Worm (Caenorhabditis elegans) whole organism, L4/young adult: Measurements from ENCODE around the gene srx-113.

Experiments used
- W03F9.2 ChIP-seq: fragments of 150-350 bp; optimal IDR thresholded peaks from 2 replicates; lab custom pipeline; 2014; ENCODE audit warnings: missing biosample characterization, missing genetic modification characterization
- dao-5 ChIP-seq: sonication (generic microtip); optimal IDR thresholded peaks from 2 replicates; lab custom pipeline; 2016; ENCODE audit warnings: missing genotype, missing genetic modification characterization, moderate library complexity, missing compliant biosample characterization
- him-1 ChIP-seq: sonication (generic microtip); optimal IDR thresholded peaks from 2 replicates; lab custom pipeline; 2016; ENCODE audit warnings: missing genotype, missing genetic modification reagents, missing genetic modification characterization, missing compliant biosample characterization

srx-113 gene

DNA sequence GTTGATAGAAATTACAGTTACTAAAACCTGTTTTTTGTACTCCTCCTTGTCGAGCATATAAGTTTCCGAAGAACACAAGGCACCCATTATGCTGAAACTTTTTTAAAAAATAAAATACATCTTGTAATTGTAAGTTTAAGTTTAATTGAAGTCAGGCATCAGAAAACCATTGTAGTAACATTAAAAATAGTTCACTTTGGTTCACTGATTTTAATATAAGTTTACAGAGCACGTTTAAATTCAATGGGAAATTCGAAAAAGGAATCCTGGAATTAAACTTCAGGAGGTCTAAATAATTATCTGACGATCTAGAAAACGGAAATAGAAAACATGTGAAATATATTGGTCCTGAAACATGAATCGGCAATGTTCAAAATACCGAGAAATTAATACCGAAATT, 8.4 kb upstream of the srx-113 start, which contains the start of gene gpa-8:
gpa-8 (minus strand) TSS at position 101 of the 400 bp plus-strand sequence.
- TF ChIP-seq him-1 (tag; lab: Kevin White, UChicago) (no peak), W03F9.2 (tag; lab: Kevin White, UChicago) (no peak), dao-5 (tag; lab: Kevin White, UChicago) (no peak)

DNA sequence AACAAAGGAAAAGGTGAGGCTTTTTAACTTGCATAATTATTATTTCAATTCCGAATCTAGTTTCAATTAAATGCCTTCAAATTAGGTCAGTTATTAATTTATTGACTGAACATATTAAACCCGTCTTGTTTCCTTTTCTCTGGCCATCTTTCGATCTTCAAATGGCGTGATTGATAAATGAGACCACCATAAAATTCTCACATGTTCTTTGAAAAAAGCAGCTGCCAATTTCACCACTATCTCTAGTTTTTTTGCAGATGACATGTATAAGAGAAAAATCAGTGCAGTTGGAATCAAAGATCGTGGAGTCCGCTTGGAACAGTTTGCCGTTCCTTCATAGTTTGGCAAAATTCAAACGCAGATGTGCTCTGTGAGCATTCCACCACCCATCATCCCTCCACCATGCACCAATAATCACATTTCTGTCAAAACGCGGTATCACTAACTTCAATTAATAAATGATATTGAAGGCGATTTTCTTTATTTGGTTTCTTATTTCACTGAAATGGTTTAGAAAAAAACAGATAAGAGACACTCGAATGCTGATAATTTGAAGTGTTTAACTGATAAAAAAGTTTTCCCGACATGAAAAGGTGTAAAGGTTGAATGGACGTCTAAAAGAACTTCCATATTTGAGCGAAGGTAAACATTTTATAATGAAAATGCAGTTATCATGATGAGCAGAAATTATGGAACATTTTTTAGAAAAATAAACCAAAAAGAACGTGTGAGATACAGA, 6.0 kb upstream of the srx-113 start:
- no peak for TF ChIP-seq him-1 (tag; lab: Kevin White, UChicago)
- TF ChIP-seq W03F9.2 (tag; lab: Kevin White, UChicago) = no peak
- no peak for TF ChIP-seq dao-5 (tag; lab: Kevin White, UChicago)

DNA sequence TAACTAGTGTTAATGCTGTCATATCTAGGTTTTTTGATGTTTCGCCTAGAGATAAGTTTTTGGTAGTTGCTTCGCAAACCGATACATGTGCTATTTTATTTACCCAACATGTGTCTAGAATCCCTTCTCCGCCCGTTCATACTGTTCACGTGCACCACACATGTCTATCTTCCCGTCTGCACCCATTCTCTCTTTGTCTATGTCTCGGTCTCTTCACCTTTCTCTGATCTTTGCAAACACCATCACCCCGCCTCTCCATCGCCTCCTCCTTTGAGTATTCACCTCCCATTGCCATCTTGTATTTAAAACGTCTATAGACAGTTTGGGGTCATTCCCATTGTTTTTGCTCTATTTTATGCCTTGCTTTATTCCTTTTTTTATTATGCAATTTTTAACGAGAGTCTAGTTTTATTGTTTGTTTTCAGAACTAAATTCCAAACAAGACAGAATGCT, 5.3 kb upstream of the srx-113 start, which contains the start of gene F56H9.2:
F56H9.2 (plus strand) TSS at position 426 of the 453 bp plus-strand sequence.
- no peak for TF ChIP-seq him-1 (tag; lab: Kevin White, UChicago)
- no peak for TF ChIP-seq W03F9.2 (tag; lab: Kevin White, UChicago)
- no peak for TF ChIP-seq dao-5 (tag; lab: Kevin White, UChicago)

DNA sequence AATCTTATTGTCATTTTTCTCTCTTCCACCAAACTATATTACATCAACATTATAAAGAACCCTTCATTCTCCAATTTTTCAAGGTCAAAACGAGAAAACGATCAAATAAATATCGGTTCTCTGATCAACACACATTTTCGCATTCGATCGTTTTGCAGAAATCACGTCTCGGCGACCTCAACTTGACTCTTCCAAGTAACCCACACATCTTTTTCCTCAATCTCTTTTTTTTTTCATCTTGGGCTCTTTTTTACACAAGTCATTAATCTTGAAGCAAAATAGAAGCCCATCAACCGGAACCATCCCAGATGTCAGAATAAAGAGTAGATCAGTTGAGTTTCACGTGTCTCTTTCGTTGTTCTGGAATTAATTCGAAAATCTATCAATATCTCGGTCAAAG, 4.3 kb upstream of the srx-113 start:
- TF ChIP-seq dao-5 (tag; lab: Kevin White, UChicago) (no peak), W03F9.2 (tag; lab: Kevin White, UChicago) (no peak), him-1 (tag; lab: Kevin White, UChicago) (no peak)

DNA sequence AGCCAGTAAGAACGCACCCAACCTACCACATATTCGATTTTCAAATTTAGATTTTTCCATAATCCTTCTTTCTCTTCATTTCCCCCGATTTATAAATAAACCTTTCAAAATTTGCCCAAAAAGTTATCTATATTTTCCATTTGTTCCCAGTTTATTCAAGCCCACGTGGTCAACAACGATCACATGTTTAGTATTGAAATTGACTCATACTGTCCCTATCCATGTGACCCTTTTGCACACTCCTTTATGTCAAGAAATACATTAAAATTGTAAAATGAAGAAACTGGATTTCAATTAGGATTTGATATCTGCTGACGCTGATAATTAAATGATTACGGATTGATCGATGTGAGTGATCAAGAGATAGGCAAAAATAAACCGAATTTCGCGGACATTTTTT, 3.3 kb upstream of the srx-113 start:
- no peak for TF ChIP-seq W03F9.2 (tag; lab: Kevin White, UChicago)
- TF ChIP-seq him-1 (tag; lab: Kevin White, UChicago) = no peak
- TF ChIP-seq dao-5 (tag; lab: Kevin White, UChicago) = no peak

DNA sequence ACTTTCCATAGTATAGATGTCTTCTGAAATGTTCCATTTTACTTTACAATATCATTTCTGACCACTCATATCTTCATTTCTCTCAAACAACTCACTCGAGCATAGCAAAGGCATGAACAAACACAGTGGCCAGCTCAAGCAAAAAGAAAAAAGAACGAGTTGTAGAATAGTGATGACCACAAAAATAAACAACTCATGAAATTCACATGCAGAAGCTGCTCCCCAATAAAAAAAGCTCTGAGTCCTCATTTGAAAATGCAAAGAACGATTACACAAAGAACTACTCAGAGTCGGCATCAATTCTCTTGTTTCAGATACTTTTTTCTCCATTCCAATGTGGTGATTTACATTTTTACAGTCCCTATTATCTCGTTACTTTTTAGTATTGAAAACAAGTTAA, 2.8 kb upstream of the srx-113 start:
- TF ChIP-seq dao-5 (tag; lab: Kevin White, UChicago) = no peak
- TF ChIP-seq W03F9.2 (tag; lab: Kevin White, UChicago) = no peak
- TF ChIP-seq him-1 (tag; lab: Kevin White, UChicago) = no peak

DNA sequence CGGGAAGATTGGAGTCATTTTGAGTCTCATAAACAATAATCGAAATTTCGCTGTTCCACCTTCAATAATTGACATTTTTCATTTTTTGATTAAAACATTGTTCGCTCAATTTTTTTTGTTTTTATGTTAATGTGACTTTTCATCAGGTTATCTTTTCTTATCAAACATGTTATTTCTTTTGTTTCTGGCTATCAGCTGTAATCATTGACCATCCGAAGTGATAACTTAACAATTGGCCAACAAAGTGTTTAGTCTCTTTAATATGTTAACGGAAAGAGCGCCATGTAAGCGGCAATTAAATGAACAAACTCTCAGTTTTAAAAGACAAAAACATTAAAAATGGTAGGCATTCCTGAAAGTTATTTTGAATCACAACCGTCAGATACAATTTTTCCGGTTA, 2.1 kb upstream of the srx-113 start:
- TF ChIP-seq dao-5 (tag; lab: Kevin White, UChicago) (no peak), him-1 (tag; lab: Kevin White, UChicago) (no peak), W03F9.2 (tag; lab: Kevin White, UChicago) (no peak)

DNA sequence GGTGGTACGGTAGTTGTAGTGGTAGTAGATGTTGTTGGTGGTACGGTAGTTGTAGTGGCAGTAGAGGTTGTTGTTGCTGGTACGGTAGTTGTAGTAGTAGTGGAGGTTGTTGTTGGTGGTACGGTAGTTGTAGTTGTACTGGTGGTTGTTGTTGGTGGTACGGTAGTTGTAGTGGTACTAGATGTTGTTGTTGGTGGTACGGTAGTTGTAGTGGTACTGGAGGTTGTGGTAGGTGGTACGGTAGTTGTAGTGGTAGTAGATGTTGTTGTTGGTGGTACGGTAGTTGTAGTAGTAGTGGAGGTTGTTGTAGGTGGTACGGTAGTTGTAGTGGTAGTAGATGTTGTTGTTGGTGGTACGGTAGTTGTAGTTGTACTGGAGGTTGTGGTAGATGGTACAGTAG, 1.1 kb upstream of the srx-113 start:
- no peak for TF ChIP-seq him-1 (tag; lab: Kevin White, UChicago)
- no peak for TF ChIP-seq W03F9.2 (tag; lab: Kevin White, UChicago)
- TF ChIP-seq dao-5 (tag; lab: Kevin White, UChicago) = no peak

DNA sequence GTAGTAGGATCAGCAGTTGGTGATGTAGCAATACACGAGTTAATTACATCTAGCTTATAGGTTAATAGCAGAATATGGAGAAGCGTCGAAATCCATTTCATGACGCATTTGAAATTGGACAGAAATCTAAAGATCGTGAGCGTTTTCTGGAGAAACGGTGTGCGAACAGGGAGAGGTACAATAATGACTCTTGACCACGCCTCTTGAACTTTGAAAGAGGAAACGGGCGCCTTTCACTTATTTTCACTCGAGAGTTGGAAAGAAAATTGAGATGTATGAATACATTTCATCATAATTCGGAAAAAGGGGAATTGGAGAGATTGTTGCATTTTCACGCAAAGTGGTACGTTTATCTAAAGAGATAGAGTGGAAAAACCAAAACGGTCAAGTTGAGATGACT, 2.2 kb downstream of the srx-113 start, which contains the start of gene F56H9.6:
F56H9.6 (minus strand) TSS at position 101 of the 400 bp plus-strand sequence.
- TF ChIP-seq him-1 (tag; lab: Kevin White, UChicago) (no peak), W03F9.2 (tag; lab: Kevin White, UChicago) (no peak), dao-5 (tag; lab: Kevin White, UChicago) (no peak)

DNA sequence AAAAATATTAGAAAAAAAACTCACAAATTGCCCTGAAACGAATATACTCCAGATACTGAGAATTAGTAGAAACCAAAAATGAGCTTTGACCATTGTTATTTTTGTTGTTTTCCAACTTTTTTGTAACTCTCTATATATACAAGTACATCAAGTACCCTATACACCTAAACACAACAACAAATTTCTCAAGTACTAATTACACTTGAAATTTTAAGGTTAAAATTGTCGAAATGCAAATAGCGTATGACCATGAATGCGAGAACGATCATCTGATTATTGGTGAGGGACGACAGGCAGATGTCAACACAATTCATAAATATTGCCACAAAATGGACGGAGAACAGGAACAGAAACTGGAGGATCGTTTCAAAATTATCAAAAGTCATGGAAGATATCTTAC, 7.6 kb downstream of the srx-113 start, which contains the start of gene F56H9.9:
F56H9.9 (minus strand) TSS at position 101 of the 400 bp plus-strand sequence.
- TF ChIP-seq him-1 (tag; lab: Kevin White, UChicago) = no peak
- TF ChIP-seq W03F9.2 (tag; lab: Kevin White, UChicago) = no peak
- TF ChIP-seq dao-5 (tag; lab: Kevin White, UChicago) = no peak

DNA sequence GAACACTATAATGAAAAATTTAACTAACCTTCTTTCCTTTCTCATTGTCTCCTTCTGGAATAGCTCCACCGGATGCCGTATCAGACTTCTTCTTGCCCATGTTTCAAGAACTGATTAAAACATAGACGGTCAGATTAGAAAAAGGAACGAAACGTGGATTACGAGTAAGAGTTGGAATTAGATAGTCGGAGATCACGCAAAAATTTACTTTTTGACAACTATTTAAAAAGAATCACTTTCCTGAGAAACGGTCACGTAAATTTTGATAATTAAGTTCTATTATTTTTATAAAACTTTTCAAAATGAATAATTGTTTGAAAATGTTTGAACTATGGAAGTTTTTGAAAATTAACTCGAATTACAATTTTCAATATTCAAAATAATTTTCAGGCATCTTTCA, 19.8 kb downstream of the srx-113 start, which contains the start of gene cyc-2.2:
cyc-2.2 (minus strand) TSS at position 101 of the 400 bp plus-strand sequence.
- TF ChIP-seq W03F9.2 (tag; lab: Kevin White, UChicago) = no peak
- TF ChIP-seq him-1 (tag; lab: Kevin White, UChicago) = no peak
- TF ChIP-seq dao-5 (tag; lab: Kevin White, UChicago) = no peak

DNA sequence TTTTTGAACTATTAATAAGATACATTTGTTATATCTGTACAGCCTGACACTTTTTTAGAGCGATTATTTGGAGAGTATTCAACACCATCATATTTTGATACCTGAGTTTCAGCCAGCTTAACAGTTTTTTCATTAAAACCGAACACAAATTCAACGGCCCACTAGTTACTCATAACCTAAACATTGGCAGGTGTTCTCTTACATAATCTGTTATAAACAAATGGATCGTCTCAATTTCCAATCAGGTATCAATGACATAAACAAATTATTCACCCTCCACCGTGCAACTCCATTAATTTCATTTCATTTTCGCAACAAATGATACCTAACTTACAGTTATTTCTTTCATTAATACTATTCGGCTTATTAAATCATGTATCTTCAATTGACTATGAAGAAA, 20.9 kb downstream of the srx-113 start, which contains the start of gene cubn-1:
cubn-1 (plus strand) TSS at position 301 of the 400 bp plus-strand sequence.
- TF ChIP-seq W03F9.2 (tag; lab: Kevin White, UChicago) (no peak), him-1 (tag; lab: Kevin White, UChicago) (no peak), dao-5 (tag; lab: Kevin White, UChicago) (no peak)

DNA sequence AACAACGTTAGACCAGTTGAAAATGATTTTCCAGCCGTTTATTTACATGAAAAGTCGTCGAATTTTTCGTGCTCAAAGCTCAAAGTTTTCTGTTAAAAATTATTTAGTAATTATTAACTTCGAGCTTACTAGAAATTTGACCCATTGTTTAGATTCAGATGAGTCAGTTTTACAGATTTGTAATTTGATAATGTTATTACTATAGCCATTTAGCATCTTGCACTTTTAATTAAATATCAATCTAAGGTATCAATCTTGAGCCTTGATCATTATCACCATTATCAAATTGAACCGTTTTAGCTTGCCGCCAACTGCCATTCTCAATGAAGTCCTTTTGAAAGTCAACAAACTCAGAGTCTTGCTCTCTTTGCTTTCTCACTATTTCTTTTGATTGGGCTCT, 22.4 kb downstream of the srx-113 start, which contains the start of gene ZC116.1:
ZC116.1 (plus strand) TSS at position 301 of the 400 bp plus-strand sequence.
- TF ChIP-seq dao-5 (tag; lab: Kevin White, UChicago) (no peak), W03F9.2 (tag; lab: Kevin White, UChicago) (no peak)
